1 fruit fly cellular context compared by ENCODE assay signal in the genomic region with DNA sequence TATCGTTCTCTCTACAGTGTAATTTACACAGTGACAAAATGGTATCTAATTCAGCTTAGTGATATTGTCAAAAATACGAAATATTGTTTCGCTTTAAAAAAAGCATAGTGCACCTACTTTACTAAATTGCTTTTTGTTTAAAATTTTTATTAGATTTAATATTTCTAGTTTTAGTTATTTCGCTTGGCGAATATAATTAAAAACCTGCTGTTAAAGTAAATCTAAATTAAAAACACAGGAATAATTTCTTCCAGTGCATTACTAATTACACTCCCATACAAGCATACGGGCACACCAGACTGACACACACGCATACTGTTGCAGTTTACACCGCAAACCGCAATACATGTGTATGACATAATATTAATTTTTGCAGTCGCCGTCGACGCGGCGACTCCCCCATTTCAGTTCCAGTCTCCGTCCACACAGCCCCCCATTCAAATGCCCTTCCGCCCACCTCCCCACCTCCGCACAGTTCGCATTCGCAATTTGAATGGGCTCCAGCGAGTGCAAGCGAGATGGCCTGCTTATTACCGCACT.
TF ChIP-seq lines count a peak whose summit lies in the region.

No protein-coding gene starts in this region.

TF ChIP-seq in whole organism, embryonic, 481 proteins besides CTCF, POLR2A, EP300 and RAD21 (continued from another document):
- TF ChIP-seq pb (GFP tag; optimal IDR thresholded peaks at IDR 0.05; lab: Kevin White, UChicago) (no peak), CoRest (tag; optimal IDR thresholded peaks at IDR 0.05; lab: Kevin White, UChicago) (peak; percentile 82), CG10147 (GFP tag; optimal IDR thresholded peaks at IDR 0.05; lab: Kevin White, UChicago) (peak; percentile 85), CG10321 (GFP tag; IDR thresholded peaks at IDR 0.05; lab: Robert Waterston, UW) (peak; percentile 17; the same call in 1 of the 2 replicates), gce (GFP tag; IDR thresholded peaks at IDR 0.05; lab: Robert Waterston, UW) (no peak), HLH54F (GFP tag; optimal IDR thresholded peaks at IDR 0.05; lab: Kevin White, UChicago) (peak; percentile 51), row (GFP tag; IDR thresholded peaks at IDR 0.05; lab: Robert Waterston, UW) (peak; percentile 77), Awh (GFP tag; IDR thresholded peaks at IDR 0.05; lab: Robert Waterston, UW) (peak; percentile 49; the same call in 1 of the 2 replicates), CG7928 (GFP tag; optimal IDR thresholded peaks at IDR 0.05; lab: Kevin White, UChicago) (no peak), caup (GFP tag; optimal IDR thresholded peaks at IDR 0.05; lab: Kevin White, UChicago; ENCODE audit: severe bottlenecking) (peak; percentile 57), ssp (GFP tag; IDR thresholded peaks at IDR 0.05; lab: Robert Waterston, UW) (peak; percentile 45; the same call in 1 of the 2 replicates), rib (GFP tag; IDR thresholded peaks at IDR 0.05; lab: Robert Waterston, UW) (peak; percentile 75; the same call in 1 of the 2 replicates), HLHmδ (GFP tag; optimal IDR thresholded peaks at IDR 0.05; lab: Kevin White, UChicago) (no peak), Taf1 (GFP tag; IDR thresholded peaks at IDR 0.05; lab: Robert Waterston, UW) (peak; percentile 62; the same call in 1 of the 2 replicates), CG16779 (GFP tag; IDR thresholded peaks at IDR 0.05; lab: Robert Waterston, UW) (no peak), grau (tag; optimal IDR thresholded peaks at IDR 0.05; lab: Kevin White, UChicago) (peak; percentile 81), dpn (GFP tag; optimal IDR thresholded peaks at IDR 0.05; lab: Kevin White, UChicago) (peak; percentile 9 to 67), Nf-YA (GFP tag; IDR thresholded peaks at IDR 0.05; lab: Robert Waterston, UW) (no peak), psq (GFP tag; optimal IDR thresholded peaks at IDR 0.05; lab: Kevin White, UChicago) (peak; percentile 7), CG18011 (GFP tag; optimal IDR thresholded peaks at IDR 0.05; lab: Kevin White, UChicago) (peak; percentile 31), CG3726 (GFP tag; IDR thresholded peaks at IDR 0.05; lab: Robert Waterston, UW) (no peak; the same call in 2 of the 3 replicates), fd102C (GFP tag; optimal IDR thresholded peaks at IDR 0.05; lab: Kevin White, UChicago) (no peak), bsh (GFP tag; optimal IDR thresholded peaks at IDR 0.05; lab: Kevin White, UChicago) (peak in 1 of 2 experiments; percentile 19), Hand (GFP tag; optimal IDR thresholded peaks at IDR 0.05; lab: Kevin White, UChicago) (peak; percentile 71), CG11504 (tag; optimal IDR thresholded peaks at IDR 0.05; lab: Kevin White, UChicago) (peak; percentile 77), CG17802 (tag; optimal IDR thresholded peaks at IDR 0.05; lab: Kevin White, UChicago) (no peak), sr (GFP tag; IDR thresholded peaks at IDR 0.05; lab: Robert Waterston, UW) (no peak), Xbp1 (GFP tag; optimal IDR thresholded peaks at IDR 0.05; lab: Kevin White, UChicago) (peak; percentile 49), CG1233 (GFP tag; optimal IDR thresholded peaks at IDR 0.05; lab: Kevin White, UChicago) (peak; percentile 43), otp (GFP tag; IDR thresholded peaks at IDR 0.05; lab: Robert Waterston, UW) (no peak), CG15011 (GFP tag; optimal IDR thresholded peaks at IDR 0.05; lab: Kevin White, UChicago) (peak; percentile 68), CG2129 (GFP tag; IDR thresholded peaks at IDR 0.05; lab: Robert Waterston, UW; ENCODE audit: partially characterized antibody) (no peak), Adf1 (GFP tag; IDR thresholded peaks at IDR 0.05; lab: Robert Waterston, UW) (peak; percentile 57), zf30C (GFP tag; optimal IDR thresholded peaks at IDR 0.05; lab: Kevin White, UChicago) (peak; percentile 14), CG9727 (GFP tag; optimal IDR thresholded peaks at IDR 0.05; lab: Kevin White, UChicago) (peak; percentile 75), CG2120 (GFP tag; optimal IDR thresholded peaks at IDR 0.05; lab: Kevin White, UChicago) (peak; percentile 87), sisA (GFP tag; IDR thresholded peaks at IDR 0.05; lab: Robert Waterston, UW) (peak; percentile 43; the same call in 1 of the 2 replicates), ato (GFP tag; IDR thresholded peaks at IDR 0.05; lab: Robert Waterston, UW; ENCODE audit: partially characterized antibody) (no peak), CG9797 (GFP tag; optimal IDR thresholded peaks at IDR 0.05; lab: Kevin White, UChicago) (no peak), CG11695 (GFP tag; IDR thresholded peaks at IDR 0.05; lab: Robert Waterston, UW) (peak; percentile 83), Oli (tag; optimal IDR thresholded peaks at IDR 0.05; lab: Kevin White, UChicago) (peak; percentile 58), CG15601 (tag; optimal IDR thresholded peaks at IDR 0.05; lab: Kevin White, UChicago) (no peak), Mes4 (GFP tag; optimal IDR thresholded peaks at IDR 0.05; lab: Kevin White, UChicago) (no peak), CG13123 (GFP tag; optimal IDR thresholded peaks at IDR 0.05; lab: Kevin White, UChicago) (no peak), pnt (GFP tag; optimal IDR thresholded peaks at IDR 0.05; lab: Kevin White, UChicago) (no peak), onecut (GFP tag; IDR thresholded peaks at IDR 0.05; lab: Robert Waterston, UW) (peak; percentile 21; the same call in 1 of the 2 replicates), CG11247 (GFP tag; IDR thresholded peaks at IDR 0.05; lab: Robert Waterston, UW) (peak; percentile 70), Ada2b (GFP tag; IDR thresholded peaks at IDR 0.05; lab: Robert Waterston, UW) (peak; percentile 69), CG10267 (tag; optimal IDR thresholded peaks at IDR 0.05; lab: Kevin White, UChicago) (peak; percentile 39), mam (GFP tag; optimal IDR thresholded peaks at IDR 0.05; lab: Kevin White, UChicago) (peak; percentile 50), CG8089 (GFP tag; optimal IDR thresholded peaks at IDR 0.05; lab: Kevin White, UChicago) (no peak), fd3F (GFP tag; optimal IDR thresholded peaks at IDR 0.05; lab: Kevin White, UChicago) (peak; percentile 73), wor (GFP tag; IDR thresholded peaks at IDR 0.05; lab: Robert Waterston, UW) (peak; percentile 32; the same call in 1 of the 2 replicates), CG12219 (GFP tag; optimal IDR thresholded peaks at IDR 0.05; lab: Kevin White, UChicago) (peak; percentile 25), GATAe (GFP tag; conservative IDR thresholded peaks at IDR 0.05; lab: Robert Waterston, UW) (peak; percentile 68), CG6765 (GFP tag; optimal IDR thresholded peaks at IDR 0.05; lab: Kevin White, UChicago) (peak; percentile 26), CG30431 (GFP tag; optimal IDR thresholded peaks at IDR 0.05; lab: Kevin White, UChicago) (peak; percentile 8), CG14014 (GFP tag; IDR thresholded peaks at IDR 0.05; lab: Robert Waterston, UW) (peak; percentile 83), luna (GFP tag; optimal IDR thresholded peaks at IDR 0.05; lab: Kevin White, UChicago) (no peak), sens (GFP tag; lab: Kevin White, UChicago) (peak; percentile 83), lilli (GFP tag; optimal IDR thresholded peaks at IDR 0.05; lab: Kevin White, UChicago) (peak; percentile 72), bab2 (GFP tag; optimal IDR thresholded peaks at IDR 0.05; lab: Kevin White, UChicago) (peak; percentile 5), CG17568 (GFP tag; optimal IDR thresholded peaks at IDR 0.05; lab: Kevin White, UChicago) (peak; percentile 44), CG3065 (GFP tag; optimal IDR thresholded peaks at IDR 0.05; lab: Kevin White, UChicago) (no peak), H2.0 (GFP tag; IDR thresholded peaks at IDR 0.05; lab: Robert Waterston, UW) (no peak; the same call in 1 of the 2 replicates), CG11085 (GFP tag; IDR thresholded peaks at IDR 0.05; lab: Robert Waterston, UW) (peak; percentile 57; the same call in 1 of the 2 replicates), wdn (GFP tag; IDR thresholded peaks at IDR 0.05; lab: Robert Waterston, UW) (peak; percentile 60; the same call in 1 of the 2 replicates), CG33557 (GFP tag; optimal IDR thresholded peaks at IDR 0.05; lab: Kevin White, UChicago) (no peak), jumu (GFP tag; optimal IDR thresholded peaks at IDR 0.05; lab: Kevin White, UChicago) (no peak), Deaf1 (tag; optimal IDR thresholded peaks at IDR 0.05; lab: Kevin White, UChicago) (peak; percentile 47), unc-4 (GFP tag; IDR thresholded peaks at IDR 0.05; lab: Robert Waterston, UW; ENCODE audit: partially characterized antibody) (no peak), HHEX (GFP tag; optimal IDR thresholded peaks at IDR 0.05; lab: Kevin White, UChicago) (peak; percentile 74), Neu2 (GFP tag; optimal IDR thresholded peaks at IDR 0.05; lab: Kevin White, UChicago; ENCODE audit: borderline replicate concordance) (no peak), cas (GFP tag; IDR thresholded peaks at IDR 0.05; lab: Robert Waterston, UW) (peak; percentile 60), Dfd (GFP tag; optimal IDR thresholded peaks at IDR 0.05; lab: Kevin White, UChicago) (no peak), CG8359 (GFP tag; optimal IDR thresholded peaks at IDR 0.05; lab: Kevin White, UChicago; ENCODE audit: borderline replicate concordance) (no peak), Blimp-1 (GFP tag; optimal IDR thresholded peaks at IDR 0.05; lab: Kevin White, UChicago) (peak; percentile 31), CG13624 (GFP tag; optimal IDR thresholded peaks at IDR 0.05; lab: Kevin White, UChicago) (peak; percentile 42), CG16863 (GFP tag; optimal IDR thresholded peaks at IDR 0.05; lab: Kevin White, UChicago) (no peak), CG2712 (tag; optimal IDR thresholded peaks at IDR 0.05; lab: Kevin White, UChicago) (peak; percentile 49), nau (GFP tag; optimal IDR thresholded peaks at IDR 0.05; lab: Kevin White, UChicago) (peak; percentile 30), CG12155 (GFP tag; optimal IDR thresholded peaks at IDR 0.05; lab: Kevin White, UChicago) (peak; percentile 60), Jarid2 (GFP tag; optimal IDR thresholded peaks at IDR 0.05; lab: Kevin White, UChicago) (peak; percentile 41), CG10543 (GFP tag; optimal IDR thresholded peaks at IDR 0.05; lab: Kevin White, UChicago) (peak; percentile 43), CG11456 (GFP tag; IDR thresholded peaks at IDR 0.05; lab: Robert Waterston, UW) (peak; percentile 73; the same call in 2 of the 3 replicates), dysf (GFP tag; IDR thresholded peaks at IDR 0.05; lab: Robert Waterston, UW) (peak; percentile 92), Sry-δ (GFP tag; optimal IDR thresholded peaks at IDR 0.05; lab: Kevin White, UChicago) (no peak), Nf-YB (GFP tag; optimal IDR thresholded peaks at IDR 0.05; lab: Kevin White, UChicago) (peak; percentile 25), Ravus (GFP tag; IDR thresholded peaks at IDR 0.05; lab: Robert Waterston, UW) (peak; percentile 54; the same call in 1 of the 2 replicates), dati (GFP tag; IDR thresholded peaks at IDR 0.05; lab: Robert Waterston, UW) (no peak), CG11093 (GFP tag; IDR thresholded peaks at IDR 0.05; lab: Robert Waterston, UW) (0 out of 3 replicates have a peak, but pooled peaks have one; percentile 42), zen2 (GFP tag; IDR thresholded peaks at IDR 0.05; lab: Robert Waterston, UW; ENCODE audit: partially characterized antibody) (no peak), CG6654 (GFP tag; optimal IDR thresholded peaks at IDR 0.05; lab: Kevin White, UChicago) (peak; percentile 27), Optix (GFP tag; IDR thresholded peaks at IDR 0.05; lab: Robert Waterston, UW) (no peak)
